Worm (Caenorhabditis elegans) whole organism, L2 larva: ENCODE data around the gene D2045.7.

Source experiments
- C34F6.9 ChIP-seq: fragments of 150-350 bp; optimal IDR thresholded peaks from 2 replicates; lab custom pipeline; 2014; ENCODE audit warnings: missing biosample characterization, missing genetic modification characterization
- F13H6.1 ChIP-seq: sonication (generic microtip); optimal IDR thresholded peaks from 2 replicates; lab custom pipeline; 2016; ENCODE audit warnings: missing genetic modification characterization, missing compliant biosample characterization
- Y55F3AM.14 ChIP-seq: fragments of 200-800 bp; sonication (Bioruptor generic); optimal IDR thresholded peaks from 2 replicates; lab custom pipeline; 2018; ENCODE audit warnings: mild to moderate bottlenecking, missing genetic modification characterization, missing compliant biosample characterization
- ZK546.5 ChIP-seq: sonication (generic microtip); optimal IDR thresholded peaks from 2 replicates; lab custom pipeline; 2017; ENCODE audit warnings: missing biosample characterization, missing genetic modification characterization
- alr-1 ChIP-seq: fragments of 150-350 bp; optimal IDR thresholded peaks from 2 replicates; lab custom pipeline; 2014; ENCODE audit warnings: missing biosample characterization, missing genetic modification characterization
- blmp-1 ChIP-seq: sonication (generic microtip); optimal IDR thresholded peaks from 2 replicates; lab custom pipeline; 2017; ENCODE audit warnings: missing genetic modification characterization, mild to moderate bottlenecking, missing compliant biosample characterization, antibody characterized with exemption, moderate library complexity; ENCODE audit not compliant: insufficient read depth
- ceh-16 ChIP-seq: fragments of 150-350 bp; optimal IDR thresholded peaks from 2 replicates; lab custom pipeline; 2014; ENCODE audit warnings: missing biosample characterization, missing genetic modification characterization
- ceh-82 ChIP-seq: fragments of 150-350 bp; optimal IDR thresholded peaks from 2 replicates; lab custom pipeline; 2014; ENCODE audit warnings: missing biosample characterization, missing genetic modification characterization
- crh-2 ChIP-seq: sonication (generic microtip); optimal IDR thresholded peaks from 2 replicates; lab custom pipeline; 2017; ENCODE audit warnings: missing biosample characterization, missing genetic modification characterization
- egl-27 ChIP-seq: sonication (generic microtip); optimal IDR thresholded peaks from 3 replicates; lab custom pipeline; 2017; ENCODE audit warnings: missing biosample characterization, missing genetic modification reagents, missing genetic modification characterization
- elt-1 ChIP-seq: fragments of 150-350 bp; optimal IDR thresholded peaks from 2 replicates; lab custom pipeline; 2014; ENCODE audit warnings: missing biosample characterization, missing genetic modification characterization
- elt-3 ChIP-seq: sonication (generic microtip); optimal IDR thresholded peaks from 2 replicates; lab custom pipeline; 2017; ENCODE audit warnings: missing biosample characterization, missing genetic modification characterization
- fos-1 ChIP-seq: fragments of 150-350 bp; optimal IDR thresholded peaks from 2 replicates; lab custom pipeline; 2014; ENCODE audit warnings: missing biosample characterization, missing genetic modification characterization
- lin-11 ChIP-seq: fragments of 150-350 bp; sonication (generic microtip); optimal IDR thresholded peaks from 2 replicates; lab custom pipeline; 2014; ENCODE audit warnings: missing biosample characterization, missing genetic modification characterization, inconsistent platforms, mixed read lengths
- lin-13 ChIP-seq: fragments of 150-350 bp; optimal IDR thresholded peaks from 2 replicates; lab custom pipeline; 2014; ENCODE audit warnings: missing biosample characterization, missing genetic modification reagents, missing genetic modification characterization
- lin-39 ChIP-seq: fragments of 150-350 bp; optimal IDR thresholded peaks from 2 replicates; lab custom pipeline; 2014; ENCODE audit warnings: missing biosample characterization, missing genetic modification reagents, missing genetic modification characterization
- lsy-2 ChIP-seq, 2 experiments: fragments of 150-350 bp in 1 of 2; sonication (generic microtip) in 1 of 2; optimal IDR thresholded peaks; 2 replicates each; lab custom pipeline; 2014 to 2017; ENCODE audit warnings: missing biosample characterization in 2 of 2, missing genetic modification characterization in 2 of 2
- mbf-1 ChIP-seq: sonication (generic microtip); optimal IDR thresholded peaks from 2 replicates; lab custom pipeline; 2017; ENCODE audit warnings: missing biosample characterization, missing genetic modification characterization
- mdl-1 ChIP-seq, 2 experiments: fragments of 150-350 bp in 1 of 2; sonication (generic microtip) in 1 of 2; optimal IDR thresholded peaks; 2 replicates each; lab custom pipeline; 2017; ENCODE audit warnings: missing biosample characterization in 2 of 2, missing genetic modification characterization in 2 of 2
- nhr-10 ChIP-seq: sonication (generic microtip); optimal IDR thresholded peaks from 2 replicates; lab custom pipeline; 2017; ENCODE audit warnings: missing biosample characterization, missing genetic modification characterization
- nhr-12 ChIP-seq: fragments of 150-350 bp; optimal IDR thresholded peaks from 2 replicates; lab custom pipeline; 2014; ENCODE audit warnings: missing biosample characterization, missing genetic modification characterization
- nhr-129 ChIP-seq: fragments of 150-350 bp; optimal IDR thresholded peaks from 2 replicates; lab custom pipeline; 2014; ENCODE audit warnings: missing biosample characterization, missing genetic modification characterization
- nhr-21 ChIP-seq: fragments of 150-350 bp; optimal IDR thresholded peaks from 2 replicates; lab custom pipeline; 2014; ENCODE audit warnings: missing biosample characterization, missing genetic modification characterization
- nhr-23 ChIP-seq: fragments of 150-350 bp; optimal IDR thresholded peaks from 2 replicates; lab custom pipeline; 2014; ENCODE audit warnings: missing biosample characterization, missing genetic modification reagents, missing genetic modification characterization
- nhr-237 ChIP-seq: fragments of 150-350 bp; optimal IDR thresholded peaks from 2 replicates; lab custom pipeline; 2014; ENCODE audit warnings: missing biosample characterization, missing genetic modification characterization
- nhr-25 ChIP-seq: fragments of 150-350 bp; sonication (generic microtip); optimal IDR thresholded peaks from 3 replicates; lab custom pipeline; 2014; ENCODE audit warnings: missing biosample characterization, missing genetic modification characterization
- nhr-6 ChIP-seq: fragments of 150-350 bp; optimal IDR thresholded peaks from 2 replicates; lab custom pipeline; 2014; ENCODE audit warnings: missing biosample characterization, missing genetic modification characterization
- sem-4 ChIP-seq: fragments of 150-350 bp; optimal IDR thresholded peaks from 2 replicates; lab custom pipeline; 2014; ENCODE audit warnings: missing biosample characterization, missing genetic modification reagents, missing genetic modification characterization
- skn-1 ChIP-seq: sonication (generic microtip); optimal IDR thresholded peaks from 2 replicates; lab custom pipeline; 2017; ENCODE audit warnings: missing biosample characterization, missing genetic modification characterization
- sma-3 ChIP-seq: sonication (generic microtip); optimal IDR thresholded peaks from 2 replicates; lab custom pipeline; 2016; ENCODE audit warnings: missing genetic modification reagents, missing genetic modification characterization, missing compliant biosample characterization
- sma-9 ChIP-seq, 2 experiments: fragments of 150-350 bp in 1 of 2; sonication (generic microtip) in 1 of 2; optimal IDR thresholded peaks; 2 replicates each; lab custom pipeline; 2014 to 2016; ENCODE audit warnings: missing genetic modification characterization in 2 of 2, mild to moderate bottlenecking in 1 of 2, missing biosample characterization in 1 of 2, missing compliant biosample characterization in 1 of 2, missing genetic modification reagents in 1 of 2, moderate library complexity in 1 of 2
- snpc-4 ChIP-seq: fragments of 150-350 bp; optimal IDR thresholded peaks from 2 replicates; lab custom pipeline; 2014; ENCODE audit warnings: missing biosample characterization, missing genetic modification characterization
- unc-39 ChIP-seq: fragments of 150-350 bp; optimal IDR thresholded peaks from 2 replicates; lab custom pipeline; 2014; ENCODE audit warnings: missing biosample characterization, missing genetic modification characterization
- unc-62 ChIP-seq: fragments of 150-350 bp; optimal IDR thresholded peaks from 2 replicates; lab custom pipeline; 2014; ENCODE audit warnings: missing biosample characterization, missing genetic modification reagents, missing genetic modification characterization
- ztf-1 ChIP-seq: fragments of 200-800 bp; sonication (Bioruptor generic); conservative IDR thresholded peaks from 2 replicates; pipeline ENCODE4 v1.3.6; 2022; ENCODE audit warnings: missing genetic modification characterization, missing compliant biosample characterization
- ztf-11 ChIP-seq: sonication (generic microtip); optimal IDR thresholded peaks from 2 replicates; lab custom pipeline; 2017; ENCODE audit warnings: missing biosample characterization, missing genetic modification characterization
- ztf-4 ChIP-seq: fragments of 150-350 bp; optimal IDR thresholded peaks from 2 replicates; lab custom pipeline; 2014; ENCODE audit warnings: missing biosample characterization, missing genetic modification characterization

The D2045.7 gene

DNA sequence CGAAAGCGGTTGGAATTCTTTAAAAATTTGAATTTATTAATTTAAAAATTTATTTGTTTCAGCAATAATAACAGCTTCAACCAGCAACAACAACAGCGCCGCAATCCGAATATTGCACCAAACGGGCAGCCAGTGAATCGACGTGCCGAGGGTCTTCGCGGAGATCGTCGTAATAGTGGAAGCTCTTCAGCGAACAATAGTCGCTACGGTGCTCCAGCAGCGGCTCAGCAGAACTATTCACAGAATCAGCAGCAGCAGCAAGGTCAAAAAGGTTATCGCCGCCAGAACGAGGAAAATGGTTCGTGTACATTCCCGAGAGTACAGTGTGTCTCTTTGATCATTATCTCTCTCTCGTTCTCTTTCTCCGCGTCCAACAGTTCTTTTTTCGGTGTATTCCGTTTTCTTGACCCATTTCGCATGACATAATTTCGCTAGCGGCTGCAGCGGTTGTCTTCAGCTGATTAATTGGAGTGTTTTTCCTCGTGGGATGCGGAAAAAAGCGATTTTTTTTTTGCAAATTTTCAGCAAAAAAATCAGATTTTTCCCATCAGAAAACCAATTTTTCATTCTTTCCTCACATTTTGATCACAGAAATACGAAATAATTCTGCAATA is 16.2 kb upstream of the D2045.7 start:
- no peak for TF ChIP-seq elt-1 (tag; lab: Kevin White, UChicago)
- no peak for TF ChIP-seq mdl-1 (tag; optimal IDR thresholded peaks at IDR 0.05; lab: Kevin White, UChicago)
- TF ChIP-seq unc-62 (GFP tag; lab: Kevin White, UChicago) = no peak
- no peak for TF ChIP-seq ceh-16 (tag; lab: Kevin White, UChicago)
- TF ChIP-seq nhr-237 (tag; lab: Kevin White, UChicago) = no peak
- TF ChIP-seq crh-2 (tag; lab: Kevin White, UChicago) = no peak
- no peak for TF ChIP-seq lin-13 (GFP tag; lab: Kevin White, UChicago)
- no peak for TF ChIP-seq elt-3 (tag; lab: Kevin White, UChicago)
- TF ChIP-seq nhr-23 (tag; lab: Kevin White, UChicago) = no peak
- no peak for TF ChIP-seq nhr-12 (tag; lab: Kevin White, UChicago)
- TF ChIP-seq Y55F3AM.14 (GFP tag; lab: Kevin White, UChicago) = no peak
- no peak for TF ChIP-seq ztf-1
- no peak for TF ChIP-seq sma-3 (GFP tag; lab: Kevin White, UChicago)
- no peak for TF ChIP-seq nhr-6 (tag; lab: Kevin White, UChicago)
- TF ChIP-seq nhr-129 (tag; lab: Kevin White, UChicago) = no peak
- TF ChIP-seq mbf-1 (tag; lab: Kevin White, UChicago) = no peak
- TF ChIP-seq ZK546.5 (tag; lab: Kevin White, UChicago) = no peak
- TF ChIP-seq ztf-11 (tag; lab: Kevin White, UChicago) = no peak

DNA sequence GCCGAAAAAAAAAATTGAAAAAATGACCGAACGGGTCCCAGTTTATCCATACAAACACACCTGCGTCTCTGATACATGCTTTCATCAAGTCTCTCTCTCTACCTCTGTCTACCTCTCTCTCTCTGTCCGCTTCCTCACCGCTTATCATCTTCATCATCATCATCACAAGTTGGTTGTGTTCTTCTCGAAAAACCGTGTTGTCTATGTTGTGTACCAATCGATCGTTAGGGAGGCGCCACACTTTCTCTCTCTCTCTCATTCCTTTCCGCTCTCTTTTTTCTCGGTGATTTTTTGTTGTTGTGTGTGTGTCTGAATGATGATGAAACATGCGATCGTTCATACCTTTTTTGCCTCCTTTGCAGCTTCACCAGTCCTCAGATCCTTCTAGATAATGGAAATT is 15.6 kb upstream of the D2045.7 start:
- peak in 1 of 2 experiments; percentile 53 for TF ChIP-seq lsy-2 (tag; optimal IDR thresholded peaks at IDR 0.05; lab: Kevin White, UChicago)
- TF ChIP-seq skn-1 (tag; lab: Kevin White, UChicago) = peak; percentile 3
- TF ChIP-seq nhr-23 (tag; lab: Kevin White, UChicago) = no peak
- TF ChIP-seq unc-62 (GFP tag; lab: Kevin White, UChicago) = no peak
- peak; percentile 64 for TF ChIP-seq fos-1 (tag; lab: Kevin White, UChicago)
- TF ChIP-seq nhr-21 (tag; lab: Kevin White, UChicago) = peak; percentile 29
- peak; percentile 68 for TF ChIP-seq nhr-25 (tag; lab: Kevin White, UChicago)
- TF ChIP-seq nhr-129 (tag; lab: Kevin White, UChicago) = peak; percentile 77
- TF ChIP-seq blmp-1 (tag; lab: Kevin White, UChicago) = peak; percentile 17
- peak; percentile 40 for TF ChIP-seq C34F6.9 (tag; lab: Kevin White, UChicago)
- peak; percentile 12 for TF ChIP-seq sma-9 (GFP tag; optimal IDR thresholded peaks at IDR 0.05; lab: Kevin White, UChicago)
- TF ChIP-seq sma-9 (tag; optimal IDR thresholded peaks at IDR 0.05; lab: Kevin White, UChicago) = no peak
- no peak for TF ChIP-seq sem-4
- no peak for TF ChIP-seq elt-1 (tag; lab: Kevin White, UChicago)
- peak; percentile 10 for TF ChIP-seq F13H6.1
- no peak for TF ChIP-seq snpc-4 (tag; lab: Kevin White, UChicago)
- TF ChIP-seq ceh-82 (tag; lab: Kevin White, UChicago) = no peak
- no peak for TF ChIP-seq nhr-10 (tag; lab: Kevin White, UChicago)
- peak; percentile 2 for TF ChIP-seq lin-13 (GFP tag; lab: Kevin White, UChicago)
- no peak for TF ChIP-seq mbf-1 (tag; lab: Kevin White, UChicago)
- TF ChIP-seq crh-2 (tag; lab: Kevin White, UChicago) = peak; percentile 43
- TF ChIP-seq lin-11 (tag; lab: Kevin White, UChicago) = no peak
- no peak for TF ChIP-seq egl-27 (tag; lab: Kevin White, UChicago)
- TF ChIP-seq ztf-4 (tag; lab: Kevin White, UChicago) = no peak
- TF ChIP-seq mdl-1 (tag; optimal IDR thresholded peaks at IDR 0.05; lab: Kevin White, UChicago) = no peak
- no peak for TF ChIP-seq unc-39
- TF ChIP-seq sma-3 (GFP tag; lab: Kevin White, UChicago) = peak; percentile 51
- TF ChIP-seq lin-39 = no peak
- no peak for TF ChIP-seq alr-1 (tag; lab: Kevin White, UChicago)

DNA sequence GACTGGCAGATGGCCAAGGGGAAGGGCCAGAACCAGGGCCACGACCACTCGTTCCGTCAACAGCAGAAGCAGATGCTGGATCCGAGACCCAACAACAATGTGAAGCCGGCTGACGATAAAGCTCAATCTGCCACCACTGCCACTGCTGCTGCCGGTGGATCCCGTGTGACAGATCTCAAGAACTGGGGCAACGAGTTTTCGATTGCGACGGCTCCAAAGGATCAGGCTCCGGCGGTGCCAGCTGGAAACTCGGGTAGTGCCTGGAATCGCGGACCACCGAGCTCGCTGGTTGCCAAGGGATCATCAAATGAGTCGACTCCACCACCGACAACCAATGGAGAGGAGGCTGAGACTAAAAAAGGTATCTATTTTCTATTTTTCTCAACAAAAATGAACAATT is 14.8 kb upstream of the D2045.7 start:
- TF ChIP-seq lsy-2 (tag; optimal IDR thresholded peaks at IDR 0.05; lab: Kevin White, UChicago) (no peak), ceh-16 (tag; lab: Kevin White, UChicago) (no peak), crh-2 (tag; lab: Kevin White, UChicago) (no peak), lin-39 (no peak), sma-9 (GFP tag; optimal IDR thresholded peaks at IDR 0.05; lab: Kevin White, UChicago) (no peak), sma-9 (tag; optimal IDR thresholded peaks at IDR 0.05; lab: Kevin White, UChicago) (no peak), snpc-4 (tag; lab: Kevin White, UChicago) (no peak)
